Worm (Caenorhabditis elegans): ENCODE measurements around the gene C34C6.3.
A peak's percentile ranks its signal among the peaks of the same experiment; 100 is the strongest.

DNA sequence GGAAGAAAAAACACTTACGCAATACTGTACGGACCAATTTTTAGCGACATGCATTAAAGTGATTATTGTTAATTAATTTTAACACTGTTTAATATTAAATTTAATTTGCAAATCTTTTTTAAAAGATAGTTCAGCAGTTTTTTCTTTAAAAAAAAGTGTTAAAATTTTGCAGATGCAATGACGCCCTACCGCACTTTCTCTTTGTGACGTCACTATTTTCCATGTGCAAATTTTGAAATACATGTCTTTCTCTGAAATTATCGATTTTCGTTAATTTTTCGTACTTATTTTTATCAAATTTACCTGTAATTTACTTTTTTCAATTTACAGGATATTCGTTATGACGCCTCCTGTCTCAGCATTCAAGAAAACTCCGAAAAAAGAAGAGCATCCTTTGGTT, 30.2 kb upstream of the C34C6.3 start, which contains the start of the genes piga-1 and eif-2Bepsilon:
- TF ChIP-seq nhr-11 (tag; optimal IDR thresholded peaks at IDR 0.05) (no peak), mdl-1 (tag; optimal IDR thresholded peaks at IDR 0.05) (peak in 1 of 2 experiments; percentile 1), skn-1 (tag; optimal IDR thresholded peaks at IDR 0.05) (no peak)
